Fruit fly (Drosophila melanogaster) whole organism, embryonic: Measurements from ENCODE around the gene eIF4E5.

Source experiments
- ATbp ChIP-seq: fragments of 200-800 bp; sonication (Bioruptor generic); optimal IDR thresholded peaks from 2 replicates; lab custom pipeline; 2017; ENCODE audit warnings: missing biosample characterization, mild to moderate bottlenecking, missing genetic modification characterization, missing genetic modification reagents
- Aef1 ChIP-seq: fragments of 200-800 bp; sonication (Bioruptor generic); IDR thresholded peaks from 3 replicates; pipeline ENCODE4 v1.3.6; 2022; ENCODE audit warnings: missing biosample characterization, missing genetic modification characterization
- Asciz ChIP-seq: fragments of 200-800 bp; sonication (Bioruptor generic); optimal IDR thresholded peaks from 2 replicates; lab custom pipeline; 2017; ENCODE audit warnings: missing biosample characterization, mild to moderate bottlenecking, missing genetic modification characterization, missing genetic modification reagents
- BtbVII ChIP-seq: fragments of 200-800 bp; sonication (Bioruptor generic); optimal IDR thresholded peaks from 3 replicates; lab custom pipeline; 2017; ENCODE audit warnings: missing biosample characterization, mild to moderate bottlenecking, missing genetic modification characterization
- CG10147 ChIP-seq: fragments of 200-800 bp; sonication (Bioruptor generic); optimal IDR thresholded peaks from 2 replicates; lab custom pipeline; 2019; ENCODE audit warnings: missing biosample characterization, mild to moderate bottlenecking, missing genetic modification characterization, moderate library complexity
- CG10274 ChIP-seq: fragments of 200-800 bp; sonication (Bioruptor generic); optimal IDR thresholded peaks from 3 replicates; lab custom pipeline; 2017; ENCODE audit warnings: missing biosample characterization, mild to moderate bottlenecking, missing genetic modification characterization
- CG1233 ChIP-seq: fragments of 200-800 bp; sonication (Bioruptor generic); optimal IDR thresholded peaks from 4 replicates; lab custom pipeline; 2018; ENCODE audit warnings: missing biosample characterization, mild to moderate bottlenecking, missing genetic modification characterization
- CG13123 ChIP-seq: fragments of 200-800 bp; sonication (Bioruptor generic); optimal IDR thresholded peaks from 2 replicates; lab custom pipeline; 2016; ENCODE audit warnings: missing biosample characterization, missing genetic modification characterization
- CG14710 ChIP-seq: fragments of 200-800 bp; sonication (Bioruptor generic); optimal IDR thresholded peaks from 3 replicates; lab custom pipeline; 2019; ENCODE audit warnings: missing biosample characterization, mild to moderate bottlenecking, missing genetic modification characterization, moderate library complexity
- CG17385 ChIP-seq: fragments of 200-800 bp; sonication (Bioruptor generic); optimal IDR thresholded peaks from 3 replicates; lab custom pipeline; 2018; ENCODE audit warnings: missing biosample characterization, mild to moderate bottlenecking, missing genetic modification characterization
- CG17568 ChIP-seq: fragments of 200-800 bp; sonication (Bioruptor generic); optimal IDR thresholded peaks from 2 replicates; lab custom pipeline; 2018; ENCODE audit warnings: missing biosample characterization, mild to moderate bottlenecking, missing genetic modification characterization, moderate library complexity
- CG18619 ChIP-seq: fragments of 200-800 bp; sonication (Bioruptor generic); optimal IDR thresholded peaks from 3 replicates; lab custom pipeline; 2017; ENCODE audit warnings: missing biosample characterization, mild to moderate bottlenecking, missing genetic modification characterization
- CG2120 ChIP-seq: fragments of 200-800 bp; sonication (Bioruptor generic); optimal IDR thresholded peaks from 3 replicates; lab custom pipeline; 2016; ENCODE audit warnings: missing biosample characterization, missing genetic modification characterization
- CG2129 ChIP-seq: fragments of 200-800 bp; sonication (Bioruptor generic); IDR thresholded peaks from 2 replicates; pipeline ENCODE4 v1.3.6; 2022; ENCODE audit warnings: missing biosample characterization, missing genetic modification characterization; ENCODE audit not compliant: partially characterized antibody
- CG31224 ChIP-seq: fragments of 200-800 bp; sonication (Bioruptor generic); IDR thresholded peaks from 2 replicates; pipeline ENCODE4 v1.3.6; 2022; ENCODE audit warnings: missing biosample characterization, missing genetic modification characterization
- CG33213 ChIP-seq: fragments of 200-800 bp; sonication (Bioruptor generic); optimal IDR thresholded peaks from 3 replicates; lab custom pipeline; 2016; ENCODE audit warnings: missing biosample characterization, missing genetic modification characterization
- CG5180 ChIP-seq: fragments of 200-800 bp; sonication (Bioruptor generic); optimal IDR thresholded peaks from 3 replicates; lab custom pipeline; 2017; ENCODE audit warnings: missing biosample characterization, missing genetic modification characterization, mild to moderate bottlenecking, moderate library complexity, missing genetic modification reagents
- CG6254 ChIP-seq: fragments of 200-800 bp; sonication (Bioruptor generic); optimal IDR thresholded peaks from 3 replicates; lab custom pipeline; 2017; ENCODE audit warnings: mild to moderate bottlenecking, missing biosample characterization, missing genetic modification reagents, missing genetic modification characterization
- CG6654 ChIP-seq: fragments of 200-800 bp; sonication (Bioruptor generic); optimal IDR thresholded peaks from 2 replicates; lab custom pipeline; 2017; ENCODE audit warnings: missing biosample characterization, mild to moderate bottlenecking, missing genetic modification characterization
- CG6683 ChIP-seq: fragments of 200-800 bp; sonication (Bioruptor generic); optimal IDR thresholded peaks from 2 replicates; lab custom pipeline; 2017; ENCODE audit warnings: missing biosample characterization, mild to moderate bottlenecking, missing genetic modification characterization, missing genetic modification reagents
- CG7556 ChIP-seq: fragments of 200-800 bp; sonication (Bioruptor generic); optimal IDR thresholded peaks from 2 replicates; lab custom pipeline; 2017; ENCODE audit warnings: missing biosample characterization, mild to moderate bottlenecking, missing genetic modification characterization
- CG8388 ChIP-seq: fragments of 200-800 bp; sonication (Bioruptor generic); optimal IDR thresholded peaks from 2 replicates; lab custom pipeline; 2019; ENCODE audit warnings: missing biosample characterization, mild to moderate bottlenecking, missing genetic modification characterization, moderate library complexity
- Dbx ChIP-seq: fragments of 200-800 bp; sonication (Bioruptor generic); IDR thresholded peaks from 3 replicates; pipeline ENCODE4 v1.3.6; 2022; ENCODE audit warnings: missing biosample characterization, missing genetic modification characterization
- Dip3 ChIP-seq: fragments of 200-800 bp; sonication (Bioruptor generic); optimal IDR thresholded peaks from 3 replicates; lab custom pipeline; 2016; ENCODE audit warnings: missing biosample characterization, missing genetic modification characterization
- Dll ChIP-seq: fragments of 200-800 bp; sonication (Bioruptor generic); IDR thresholded peaks from 4 replicates; pipeline ENCODE4 v1.3.6; 2022; ENCODE audit warnings: missing biosample characterization, missing genetic modification characterization; ENCODE audit not compliant: partially characterized antibody
- Dp ChIP-seq: fragments of 200-800 bp; sonication (Bioruptor generic); optimal IDR thresholded peaks from 2 replicates; lab custom pipeline; 2018; ENCODE audit warnings: missing biosample characterization, mild to moderate bottlenecking, missing genetic modification characterization, moderate library complexity
- GATAe ChIP-seq: fragments of 200-800 bp; sonication (Bioruptor generic); conservative IDR thresholded peaks from 2 replicates; pipeline ENCODE4 v1.3.6; 2022; ENCODE audit warnings: missing biosample characterization, missing genetic modification characterization
- HLH54F ChIP-seq: fragments of 200-800 bp; sonication (Bioruptor generic); optimal IDR thresholded peaks from 3 replicates; lab custom pipeline; 2016; ENCODE audit warnings: missing biosample characterization, missing genetic modification characterization
- Hr51 ChIP-seq, 2 experiments: fragments of 200-800 bp; sonication (Bioruptor generic); optimal IDR thresholded peaks; 2 replicates in 1 of 2; 3 replicates in 1 of 2; lab custom pipeline; 2016 to 2018; ENCODE audit warnings: missing biosample characterization in 2 of 2, missing genetic modification characterization in 2 of 2, mild to moderate bottlenecking in 1 of 2, moderate library complexity in 1 of 2
- Lim3 ChIP-seq: fragments of 200-800 bp; sonication (Bioruptor generic); IDR thresholded peaks from 2 replicates; pipeline ENCODE4 v1.3.6; 2022; ENCODE audit warnings: missing biosample characterization, missing genetic modification characterization
- Lpt ChIP-seq: fragments of >200 bp; optimal IDR thresholded peaks from 2 replicates; lab custom pipeline; 2018; ENCODE audit warnings: missing biosample characterization, missing genetic modification characterization
- Nf-YC ChIP-seq: fragments of 200-800 bp; optimal IDR thresholded peaks from 3 replicates; lab custom pipeline; 2019; ENCODE audit warnings: missing biosample characterization, mild to moderate bottlenecking, missing genetic modification characterization, moderate library complexity
- abd-A ChIP-seq: fragments of 200-800 bp; sonication (Bioruptor generic); optimal IDR thresholded peaks from 3 replicates; lab custom pipeline; 2019; ENCODE audit warnings: missing biosample characterization, mild to moderate bottlenecking, missing genetic modification characterization, moderate library complexity
- cato ChIP-seq: fragments of 200-800 bp; sonication (Bioruptor generic); optimal IDR thresholded peaks from 2 replicates; lab custom pipeline; 2016; ENCODE audit warnings: missing biosample characterization, missing genetic modification characterization, borderline replicate concordance
- caup ChIP-seq: fragments of 200-800 bp; sonication (Bioruptor generic); optimal IDR thresholded peaks from 3 replicates; lab custom pipeline; 2017; ENCODE audit warnings: missing biosample characterization, mild to moderate bottlenecking, missing genetic modification characterization, moderate library complexity; ENCODE audit not compliant: severe bottlenecking
- corto ChIP-seq: fragments of 200-800 bp; sonication (Bioruptor generic); optimal IDR thresholded peaks from 2 replicates; lab custom pipeline; 2016; ENCODE audit warnings: missing biosample characterization, mild to moderate bottlenecking, missing genetic modification characterization, moderate library complexity
- gro ChIP-seq: fragments of 200-800 bp; sonication (Bioruptor generic); optimal IDR thresholded peaks from 2 replicates; lab custom pipeline; 2016; ENCODE audit warnings: missing biosample characterization, missing genetic modification characterization
- lmd ChIP-seq: fragments of 200-800 bp; sonication (Bioruptor generic); IDR thresholded peaks from 2 replicates; pipeline ENCODE4 v1.3.6; 2022; ENCODE audit warnings: missing biosample characterization, missing genetic modification characterization
- nerfin-2 ChIP-seq: fragments of 200-800 bp; sonication (Bioruptor generic); IDR thresholded peaks from 2 replicates; pipeline ENCODE4 v1.3.6; 2022; ENCODE audit warnings: missing biosample characterization, missing genetic modification characterization; ENCODE audit not compliant: partially characterized antibody
- pb ChIP-seq: fragments of 200-800 bp; sonication (Bioruptor generic); optimal IDR thresholded peaks from 3 replicates; lab custom pipeline; 2016; ENCODE audit warnings: missing biosample characterization, missing genetic modification characterization
- run ChIP-seq: fragments of 200-800 bp; sonication (Bioruptor generic); optimal IDR thresholded peaks from 3 replicates; lab custom pipeline; 2018; ENCODE audit warnings: missing biosample characterization, mild to moderate bottlenecking, missing genetic modification characterization
- sc ChIP-seq, 3 experiments: fragments of >200 bp in 2 of 3; fragments of 200-800 bp in 1 of 3; sonication (Bioruptor generic) in 1 of 3; optimal IDR thresholded peaks; 2 replicates in 2 of 3; 3 replicates in 1 of 3; lab custom pipeline; 2017; ENCODE audit warnings: mild to moderate bottlenecking in 1 of 3, missing biosample characterization in 1 of 3, missing genetic modification characterization in 1 of 3, missing genetic modification reagents in 1 of 3
- sens ChIP-seq: fragments of 200-800 bp; sonication (Bioruptor generic); peaks from one replicate; lab custom pipeline; 2016; ENCODE audit warnings: missing biosample characterization, missing genetic modification characterization
- tap ChIP-seq: fragments of 200-800 bp; optimal IDR thresholded peaks from 3 replicates; lab custom pipeline; 2019; ENCODE audit warnings: missing biosample characterization, mild to moderate bottlenecking, missing genetic modification characterization, moderate library complexity
- tio ChIP-seq: fragments of 200-800 bp; sonication (Bioruptor generic); optimal IDR thresholded peaks from 2 replicates; lab custom pipeline; 2017; ENCODE audit warnings: missing biosample characterization, missing genetic modification characterization, inconsistent platforms
- ttk ChIP-seq: fragments of 200-800 bp; sonication (Bioruptor generic); IDR thresholded peaks from 2 replicates; pipeline ENCODE4 v2.1.2; 2022; ENCODE audit warnings: missing biosample characterization, missing genetic modification characterization
- vnd ChIP-seq: fragments of 200-800 bp; sonication (Bioruptor generic); IDR thresholded peaks from 3 replicates; pipeline ENCODE4 v1.3.6; 2022; ENCODE audit warnings: missing biosample characterization, missing genetic modification characterization; ENCODE audit not compliant: partially characterized antibody
- wdn ChIP-seq: fragments of 200-800 bp; sonication (Bioruptor generic); IDR thresholded peaks from 2 replicates; pipeline ENCODE4 v1.3.6; 2022; ENCODE audit warnings: missing biosample characterization, missing genetic modification characterization

eIF4E5 gene

DNA sequence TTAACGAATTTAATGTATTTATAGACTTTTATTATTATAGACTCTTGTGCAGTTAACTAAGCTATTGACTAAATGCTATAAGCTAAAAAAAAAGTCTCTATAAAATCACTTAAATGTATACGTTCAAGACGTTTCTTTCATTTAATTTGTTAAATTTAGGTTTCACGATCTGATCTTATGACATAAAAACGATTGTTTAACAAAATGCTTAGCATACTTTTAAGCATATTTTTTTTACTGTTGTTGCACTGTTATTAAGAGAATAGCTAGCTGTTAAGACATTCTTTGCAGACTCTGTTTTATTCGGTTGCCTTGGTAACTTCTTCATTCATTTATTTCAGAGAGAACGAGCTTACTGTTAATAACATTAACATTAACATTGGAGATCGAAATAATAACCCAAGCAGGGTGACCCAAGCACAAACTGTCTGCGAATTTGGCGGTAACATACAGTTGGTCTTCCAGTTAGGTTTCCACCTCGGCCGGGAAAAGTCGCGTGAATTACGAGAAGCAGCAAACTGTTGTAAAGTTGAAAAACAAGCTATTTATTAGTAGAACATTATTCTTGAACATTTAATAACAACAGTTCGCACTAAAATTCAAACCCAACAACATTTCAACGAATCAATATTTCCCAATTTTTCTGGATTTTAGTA, 26.0 kb upstream of the eIF4E5 start, which contains the start of gene CG32365 (continued):
- TF ChIP-seq CG17568 (peak; percentile 90), CG6254 (GFP tag; lab: Kevin White, UChicago) (peak; percentile 99), CG14710 (no peak), Lpt (GFP tag; lab: Kevin White, UChicago) (no peak), CG13123 (GFP tag; lab: Kevin White, UChicago) (no peak), ATbp (GFP tag; lab: Kevin White, UChicago) (no peak), Lim3 (no peak), CG2120 (GFP tag; lab: Kevin White, UChicago) (peak; percentile 10), CG10274 (no peak), CG5180 (no peak), CG18619 (GFP tag; lab: Kevin White, UChicago) (no peak), lmd (no peak), tio (GFP tag; lab: Kevin White, UChicago) (no peak), ttk (GFP tag; lab: Robert Waterston, UW) (no peak), Aef1 (no peak), Hr51 (GFP tag; optimal IDR thresholded peaks at IDR 0.05; lab: Kevin White, UChicago) (no peak), cato (GFP tag; lab: Kevin White, UChicago) (no peak), sens (peak; percentile 34), vnd (GFP tag; lab: Robert Waterston, UW) (no peak), CG6654 (no peak), Dip3 (no peak), abd-A (tag; lab: Kevin White, UChicago) (peak; percentile 45), CG8388 (GFP tag; lab: Kevin White, UChicago) (peak; percentile 90), Asciz (GFP tag; lab: Kevin White, UChicago) (peak; percentile 7), BtbVII (GFP tag; lab: Kevin White, UChicago) (no peak), Nf-YC (peak; percentile 14), CG2129 (GFP tag; lab: Robert Waterston, UW) (no peak), wdn (no peak), CG10147 (GFP tag; lab: Kevin White, UChicago) (peak; percentile 7), Dbx (GFP tag; lab: Robert Waterston, UW) (no peak; the same call in 2 of the 3 replicates), CG33213 (GFP tag; lab: Kevin White, UChicago) (no peak), pb (GFP tag; lab: Kevin White, UChicago) (no peak), gro (GFP tag; lab: Kevin White, UChicago) (peak; percentile 27), Dll (GFP tag; lab: Robert Waterston, UW) (no peak), nerfin-2 (GFP tag; lab: Robert Waterston, UW) (0 out of 2 replicates have a peak, but pooled peaks have one; percentile 14), caup (GFP tag; lab: Kevin White, UChicago) (peak; percentile 19), sc (optimal IDR thresholded peaks at IDR 0.05; lab: Kevin White, UChicago) (no peak), sc (GFP tag; optimal IDR thresholded peaks at IDR 0.05; lab: Kevin White, UChicago) (no peak), GATAe (GFP tag; lab: Robert Waterston, UW) (no peak), corto (GFP tag; lab: Kevin White, UChicago) (no peak), run (tag; lab: Kevin White, UChicago) (no peak), CG6683 (no peak), CG31224 (GFP tag; lab: Robert Waterston, UW) (0 out of 2 replicates have a peak, but pooled peaks have one; percentile 22), CG1233 (peak; percentile 36), Dp (GFP tag; lab: Kevin White, UChicago) (peak; percentile 62), tap (tag; lab: Kevin White, UChicago) (peak; percentile 32), HLH54F (GFP tag; lab: Kevin White, UChicago) (no peak), CG7556 (GFP tag; lab: Kevin White, UChicago) (no peak), CG17385 (GFP tag; lab: Kevin White, UChicago) (peak; percentile 7)
